Fruit fly (Drosophila melanogaster) Kc167 (cell line): ENCODE results near the gene CG3106.

Experiments used
- Myc ChIP-seq: fragments of >200 bp; optimal IDR thresholded peaks from 2 replicates; lab custom pipeline; 2017; ENCODE audit warnings: missing external identifiers
- h ChIP-seq: fragments of >200 bp; optimal IDR thresholded peaks from 3 replicates; lab custom pipeline; 2018; ENCODE audit warnings: missing external identifiers
- insv ChIP-seq: fragments of >200 bp; optimal IDR thresholded peaks from 3 replicates; lab custom pipeline; 2018; ENCODE audit warnings: missing external identifiers

- no peak for TF ChIP-seq Myc (lab: Kevin White, UChicago)
- TF ChIP-seq insv (lab: Kevin White, UChicago): no peak
- no peak for TF ChIP-seq h (lab: Kevin White, UChicago)
Observed at dm6 chrX:9658865-9659339, 3.8 kb downstream of the CG3106 start, which contains the start of gene Ptpmeg2.
